Fruit fly (Drosophila melanogaster): ENCODE results near the gene CG43290.

The CG43290 gene

dm6 chr3R:7349452-7349851, at the start of gene CG43290:
Gene CG43290, minus strand, starts transcription at chr3R:7349552.
- TF ChIP-seq pan (optimal IDR thresholded peaks at IDR 0.05) = no peak
- no peak for TF ChIP-seq usp (GFP tag; optimal IDR thresholded peaks at IDR 0.05)
- no peak for TF ChIP-seq psq (optimal IDR thresholded peaks at IDR 0.05)
- TF ChIP-seq EcR (GFP tag; optimal IDR thresholded peaks at IDR 0.05) = no peak
- no peak for TF ChIP-seq Dll (optimal IDR thresholded peaks at IDR 0.05)

- TF ChIP-seq EcR (GFP tag; optimal IDR thresholded peaks at IDR 0.05) (no peak), Dll (optimal IDR thresholded peaks at IDR 0.05) (no peak), usp (GFP tag; optimal IDR thresholded peaks at IDR 0.05) (no peak), CG8478 (optimal IDR thresholded peaks at IDR 0.05) (no peak), pan (optimal IDR thresholded peaks at IDR 0.05) (no peak), psq (optimal IDR thresholded peaks at IDR 0.05) (no peak)
Observed at dm6 chr3R:7394047-7394446, 44.7 kb upstream of the CG43290 start.

- TF ChIP-seq pan (optimal IDR thresholded peaks at IDR 0.05) (no peak), psq (optimal IDR thresholded peaks at IDR 0.05) (no peak), CG8478 (optimal IDR thresholded peaks at IDR 0.05) (no peak), EcR (GFP tag; optimal IDR thresholded peaks at IDR 0.05) (no peak), Dll (optimal IDR thresholded peaks at IDR 0.05) (no peak), usp (GFP tag; optimal IDR thresholded peaks at IDR 0.05) (no peak)
Observed at dm6 chr3R:7391113-7391512, 41.8 kb upstream of the CG43290 start, which contains the start of gene CG42650. Gene CG42650, plus strand, starts transcription at chr3R:7391413.

dm6 chr3R:7369205-7369604, 19.9 kb upstream of the CG43290 start, which contains the start of gene MstProx:
Gene MstProx, minus strand, starts transcription at chr3R:7369305.
- TF ChIP-seq Dll (optimal IDR thresholded peaks at IDR 0.05) (no peak), CG8478 (optimal IDR thresholded peaks at IDR 0.05) (no peak), pan (optimal IDR thresholded peaks at IDR 0.05) (no peak), EcR (GFP tag; optimal IDR thresholded peaks at IDR 0.05) (no peak), usp (GFP tag; optimal IDR thresholded peaks at IDR 0.05) (no peak), psq (optimal IDR thresholded peaks at IDR 0.05) (no peak)

dm6 chr3R:7365527-7365926, 16.2 kb upstream of the CG43290 start, which contains the start of the genes Mst84Db and Mst84Da:
Gene Mst84Db, minus strand, starts transcription at chr3R:7365627.
Gene Mst84Da, plus strand, starts transcription at chr3R:7365850.
- TF ChIP-seq Dll (optimal IDR thresholded peaks at IDR 0.05) = no peak
- TF ChIP-seq EcR (GFP tag; optimal IDR thresholded peaks at IDR 0.05) = no peak
- no peak for TF ChIP-seq psq (optimal IDR thresholded peaks at IDR 0.05)
- TF ChIP-seq usp (GFP tag; optimal IDR thresholded peaks at IDR 0.05) = no peak
- no peak for TF ChIP-seq pan (optimal IDR thresholded peaks at IDR 0.05)
- TF ChIP-seq CG8478 (optimal IDR thresholded peaks at IDR 0.05) = no peak

- TF ChIP-seq psq (optimal IDR thresholded peaks at IDR 0.05) = no peak
- TF ChIP-seq Dll (optimal IDR thresholded peaks at IDR 0.05) = no peak
- no peak for TF ChIP-seq pan (optimal IDR thresholded peaks at IDR 0.05)
- TF ChIP-seq CG8478 (optimal IDR thresholded peaks at IDR 0.05) = no peak
- no peak for TF ChIP-seq EcR (GFP tag; optimal IDR thresholded peaks at IDR 0.05)
- no peak for TF ChIP-seq usp (GFP tag; optimal IDR thresholded peaks at IDR 0.05)
Observed at dm6 chr3R:7364573-7364972, 15.2 kb upstream of the CG43290 start, which contains the start of gene Mst84Dc. Gene Mst84Dc, minus strand, starts transcription at chr3R:7364673.

- TF ChIP-seq pan (optimal IDR thresholded peaks at IDR 0.05) (no peak), psq (optimal IDR thresholded peaks at IDR 0.05) (no peak), usp (GFP tag; optimal IDR thresholded peaks at IDR 0.05) (no peak), EcR (GFP tag; optimal IDR thresholded peaks at IDR 0.05) (no peak), CG8478 (optimal IDR thresholded peaks at IDR 0.05) (no peak), Dll (optimal IDR thresholded peaks at IDR 0.05) (no peak)
Observed at dm6 chr3R:7363673-7364072, 14.3 kb upstream of the CG43290 start, which contains the start of gene Mst84Dd. Gene Mst84Dd, minus strand, starts transcription at chr3R:7363773.

- TF ChIP-seq pan (optimal IDR thresholded peaks at IDR 0.05) = no peak
- no peak for TF ChIP-seq EcR (GFP tag; optimal IDR thresholded peaks at IDR 0.05)
- no peak for TF ChIP-seq usp (GFP tag; optimal IDR thresholded peaks at IDR 0.05)
Observed at dm6 chr3R:7362023-7362422, 12.7 kb upstream of the CG43290 start, which contains the start of gene CG17944. Gene CG17944, minus strand, starts transcription at chr3R:7362123.

- TF ChIP-seq EcR (GFP tag; optimal IDR thresholded peaks at IDR 0.05) (no peak), CG8478 (optimal IDR thresholded peaks at IDR 0.05) (no peak), psq (optimal IDR thresholded peaks at IDR 0.05) (no peak), Dll (optimal IDR thresholded peaks at IDR 0.05) (no peak), pan (optimal IDR thresholded peaks at IDR 0.05) (no peak), usp (GFP tag; optimal IDR thresholded peaks at IDR 0.05) (no peak)
Observed at dm6 chr3R:7346445-7346844, 2.9 kb downstream of the CG43290 start, which contains the start of gene nxf4. Gene nxf4, plus strand, starts transcription at chr3R:7346730.

- TF ChIP-seq usp (GFP tag; optimal IDR thresholded peaks at IDR 0.05) (no peak), CG8478 (optimal IDR thresholded peaks at IDR 0.05) (no peak), pan (optimal IDR thresholded peaks at IDR 0.05) (no peak), psq (optimal IDR thresholded peaks at IDR 0.05) (no peak), EcR (GFP tag; optimal IDR thresholded peaks at IDR 0.05) (no peak), Dll (optimal IDR thresholded peaks at IDR 0.05) (no peak)
Observed at dm6 chr3R:7344769-7345168, 4.6 kb downstream of the CG43290 start, which contains the start of gene CG31496. Gene CG31496, plus strand, starts transcription at chr3R:7345069.

dm6 chr3R:7336454-7336853, 12.9 kb downstream of the CG43290 start:
- TF ChIP-seq usp (GFP tag; optimal IDR thresholded peaks at IDR 0.05) (no peak), Dll (optimal IDR thresholded peaks at IDR 0.05) (no peak), CG8478 (optimal IDR thresholded peaks at IDR 0.05) (no peak), EcR (GFP tag; optimal IDR thresholded peaks at IDR 0.05) (no peak), pan (optimal IDR thresholded peaks at IDR 0.05) (no peak), psq (optimal IDR thresholded peaks at IDR 0.05) (no peak)

dm6 chr3R:7334613-7335012, 14.7 kb downstream of the CG43290 start:
- no peak for TF ChIP-seq psq (optimal IDR thresholded peaks at IDR 0.05)

dm6 chr3R:7330695-7331094, 18.7 kb downstream of the CG43290 start:
- TF ChIP-seq CG8478 (optimal IDR thresholded peaks at IDR 0.05) (no peak), Dll (optimal IDR thresholded peaks at IDR 0.05) (no peak), usp (GFP tag; optimal IDR thresholded peaks at IDR 0.05) (no peak), psq (optimal IDR thresholded peaks at IDR 0.05) (no peak)
